Fruit fly (Drosophila melanogaster) whole organism, embryonic: ENCODE results near the gene CG9008.

Source experiments
- ATbp ChIP-seq: fragments of 200-800 bp; sonication (Bioruptor generic); optimal IDR thresholded peaks from 2 replicates; lab custom pipeline; 2017; ENCODE audit warnings: missing biosample characterization, mild to moderate bottlenecking, missing genetic modification characterization, missing genetic modification reagents
- CG10267 ChIP-seq: fragments of 200-800 bp; sonication (Bioruptor generic); optimal IDR thresholded peaks from 2 replicates; lab custom pipeline; 2018; ENCODE audit warnings: missing biosample characterization, mild to moderate bottlenecking, missing genetic modification characterization, moderate library complexity
- CG10543 ChIP-seq: fragments of 200-800 bp; sonication (Bioruptor generic); optimal IDR thresholded peaks from 3 replicates; lab custom pipeline; 2017; ENCODE audit warnings: missing biosample characterization, mild to moderate bottlenecking, missing genetic modification characterization, moderate library complexity
- CG10959 ChIP-seq: fragments of 200-800 bp; sonication (Bioruptor generic); IDR thresholded peaks from 2 replicates; pipeline ENCODE4 v1.3.6; 2022; ENCODE audit warnings: missing biosample characterization, missing genetic modification characterization
- CG10979 ChIP-seq: fragments of 200-800 bp; sonication (Bioruptor generic); optimal IDR thresholded peaks from 2 replicates; lab custom pipeline; 2018; ENCODE audit warnings: missing biosample characterization, mild to moderate bottlenecking, missing genetic modification characterization, moderate library complexity
- CG12155 ChIP-seq: fragments of 200-800 bp; sonication (Bioruptor generic); optimal IDR thresholded peaks from 3 replicates; lab custom pipeline; 2016; ENCODE audit warnings: missing biosample characterization, missing genetic modification characterization
- CG14441 ChIP-seq: fragments of 200-800 bp; sonication (Bioruptor generic); IDR thresholded peaks from 2 replicates; pipeline ENCODE4 v1.3.6; 2022; ENCODE audit warnings: missing biosample characterization, missing genetic modification characterization
- CG14860 ChIP-seq: fragments of 200-800 bp; sonication (Bioruptor generic); IDR thresholded peaks from 3 replicates; pipeline ENCODE4 v1.3.6; 2022; ENCODE audit warnings: missing biosample characterization, missing genetic modification characterization; ENCODE audit not compliant: partially characterized antibody
- CG15601 ChIP-seq: fragments of 200-800 bp; sonication (Bioruptor generic); optimal IDR thresholded peaks from 3 replicates; lab custom pipeline; 2019; ENCODE audit warnings: missing biosample characterization, mild to moderate bottlenecking, missing genetic modification characterization, moderate library complexity
- CG17385 ChIP-seq: fragments of 200-800 bp; sonication (Bioruptor generic); optimal IDR thresholded peaks from 3 replicates; lab custom pipeline; 2018; ENCODE audit warnings: missing biosample characterization, mild to moderate bottlenecking, missing genetic modification characterization
- CG17802 ChIP-seq: fragments of 200-800 bp; sonication (Bioruptor generic); optimal IDR thresholded peaks from 2 replicates; lab custom pipeline; 2018; ENCODE audit warnings: missing biosample characterization, mild to moderate bottlenecking, missing genetic modification characterization, moderate library complexity
- CG2678 ChIP-seq: fragments of 200-800 bp; sonication (Bioruptor generic); optimal IDR thresholded peaks from 3 replicates; lab custom pipeline; 2019; ENCODE audit warnings: missing biosample characterization, mild to moderate bottlenecking, missing genetic modification characterization, moderate library complexity
- CG3847 ChIP-seq: fragments of 200-800 bp; sonication (Bioruptor generic); IDR thresholded peaks from 2 replicates; pipeline ENCODE4 v1.3.6; 2022; ENCODE audit warnings: missing biosample characterization, missing genetic modification characterization
- CG43689 ChIP-seq: fragments of 200-800 bp; sonication (Bioruptor generic); IDR thresholded peaks from 2 replicates; pipeline ENCODE4 v1.3.6; 2022; ENCODE audit warnings: missing biosample characterization, missing genetic modification characterization
- CG6791 ChIP-seq: fragments of 200-800 bp; sonication (Bioruptor generic); IDR thresholded peaks from 3 replicates; pipeline ENCODE4 v1.3.6; 2022; ENCODE audit warnings: missing biosample characterization, missing genetic modification characterization; ENCODE audit not compliant: partially characterized antibody
- CG7745 ChIP-seq: fragments of 200-800 bp; sonication (Bioruptor generic); optimal IDR thresholded peaks from 2 replicates; lab custom pipeline; 2018; ENCODE audit warnings: missing biosample characterization, mild to moderate bottlenecking, missing genetic modification characterization, moderate library complexity
- CG9797 ChIP-seq: fragments of 200-800 bp; sonication (Bioruptor generic); optimal IDR thresholded peaks from 3 replicates; lab custom pipeline; 2018; ENCODE audit warnings: missing biosample characterization, mild to moderate bottlenecking, missing genetic modification characterization
- CTCF ChIP-seq: fragments of 200-800 bp; sonication (Bioruptor generic); optimal IDR thresholded peaks from 2 replicates; lab custom pipeline; 2017; ENCODE audit warnings: missing biosample characterization, mild to moderate bottlenecking, missing genetic modification characterization, moderate library complexity
- CoRest ChIP-seq: fragments of 200-800 bp; sonication (Bioruptor generic); optimal IDR thresholded peaks from 3 replicates; lab custom pipeline; 2018; ENCODE audit warnings: missing biosample characterization, mild to moderate bottlenecking, missing genetic modification characterization, moderate library complexity
- Doc3 ChIP-seq: fragments of 200-800 bp; sonication (Bioruptor generic); IDR thresholded peaks from 3 replicates; pipeline ENCODE4 v1.3.6; 2022; ENCODE audit warnings: missing biosample characterization, missing genetic modification characterization; ENCODE audit not compliant: partially characterized antibody
- Fer2 ChIP-seq: fragments of 200-800 bp; sonication (Bioruptor generic); optimal IDR thresholded peaks from 2 replicates; lab custom pipeline; 2018; ENCODE audit warnings: missing biosample characterization, mild to moderate bottlenecking, missing genetic modification characterization, moderate library complexity
- Fer3 ChIP-seq: fragments of 200-800 bp; sonication (Bioruptor generic); optimal IDR thresholded peaks from 2 replicates; lab custom pipeline; 2018; ENCODE audit warnings: missing biosample characterization, mild to moderate bottlenecking, missing genetic modification characterization, moderate library complexity
- YL-1 ChIP-seq: fragments of 200-800 bp; sonication (Bioruptor generic); optimal IDR thresholded peaks from 3 replicates; lab custom pipeline; 2017; ENCODE audit warnings: missing biosample characterization, mild to moderate bottlenecking, missing genetic modification characterization
- ash1 ChIP-seq: fragments of 200-800 bp; sonication (Bioruptor generic); optimal IDR thresholded peaks from 2 replicates; lab custom pipeline; 2018; ENCODE audit warnings: missing biosample characterization, mild to moderate bottlenecking, missing genetic modification characterization
- bbx ChIP-seq: fragments of 200-800 bp; sonication (Bioruptor generic); IDR thresholded peaks from 2 replicates; pipeline ENCODE4 v1.3.6; 2022; ENCODE audit warnings: missing biosample characterization, missing genetic modification characterization; ENCODE audit not compliant: partially characterized antibody
- bsh ChIP-seq, 2 experiments: fragments of 200-800 bp; sonication (Bioruptor generic); optimal IDR thresholded peaks; 2 replicates each; lab custom pipeline; 2017 to 2018; ENCODE audit warnings: mild to moderate bottlenecking in 2 of 2, missing biosample characterization in 2 of 2, missing genetic modification characterization in 2 of 2, moderate library complexity in 1 of 2
- chinmo ChIP-seq: fragments of 200-800 bp; sonication (Bioruptor generic); IDR thresholded peaks from 4 replicates; pipeline ENCODE4 v1.3.6; 2022; ENCODE audit warnings: missing biosample characterization, missing genetic modification characterization; ENCODE audit not compliant: partially characterized antibody
- dan ChIP-seq: fragments of 200-800 bp; sonication (Bioruptor generic); IDR thresholded peaks from 2 replicates; pipeline ENCODE4 v1.3.6; 2022; ENCODE audit warnings: missing biosample characterization, missing genetic modification characterization
- ewg ChIP-seq: fragments of 200-800 bp; sonication (Bioruptor generic); optimal IDR thresholded peaks from 3 replicates; lab custom pipeline; 2017; ENCODE audit warnings: mild to moderate bottlenecking, missing biosample characterization, missing genetic modification reagents, missing genetic modification characterization
- gsb ChIP-seq: fragments of 200-800 bp; sonication (Bioruptor generic); IDR thresholded peaks from 2 replicates; pipeline ENCODE4 v1.3.6; 2022; ENCODE audit warnings: missing biosample characterization, missing genetic modification characterization
- kah ChIP-seq: fragments of 200-800 bp; sonication (Bioruptor generic); optimal IDR thresholded peaks from 2 replicates; lab custom pipeline; 2018; ENCODE audit warnings: missing biosample characterization, mild to moderate bottlenecking, missing genetic modification characterization
- klu ChIP-seq: fragments of 200-800 bp; sonication (Bioruptor generic); IDR thresholded peaks from 2 replicates; pipeline ENCODE4 v1.3.6; 2022; ENCODE audit warnings: missing biosample characterization, missing genetic modification characterization
- lab ChIP-seq: fragments of 200-800 bp; sonication (Bioruptor generic); optimal IDR thresholded peaks from 3 replicates; lab custom pipeline; 2017; ENCODE audit warnings: missing biosample characterization, missing genetic modification characterization, mild to moderate bottlenecking, moderate library complexity, missing genetic modification reagents
- prd ChIP-seq, 3 experiments: fragments of >200 bp in 2 of 3; fragments of 200-800 bp in 1 of 3; sonication (Bioruptor generic) in 1 of 3; optimal IDR thresholded peaks in 2 of 3; IDR thresholded peaks in 1 of 3; 2 replicates in 2 of 3; 3 replicates in 1 of 3; pipeline versions ENCODE4 v1.3.6 to Lab custom; 2017 to 2022; ENCODE audit warnings: missing biosample characterization in 1 of 3, missing genetic modification characterization in 1 of 3
- pzg ChIP-seq: fragments of 200-800 bp; sonication (Bioruptor generic); optimal IDR thresholded peaks from 3 replicates; lab custom pipeline; 2018; ENCODE audit warnings: missing biosample characterization, mild to moderate bottlenecking, missing genetic modification characterization, moderate library complexity
- slp2 ChIP-seq: fragments of 200-800 bp; sonication (Bioruptor generic); optimal IDR thresholded peaks from 2 replicates; lab custom pipeline; 2016; ENCODE audit warnings: missing biosample characterization, missing genetic modification characterization
- trem ChIP-seq: fragments of 200-800 bp; optimal IDR thresholded peaks from 3 replicates; lab custom pipeline; 2019; ENCODE audit warnings: missing biosample characterization, mild to moderate bottlenecking, missing genetic modification characterization, moderate library complexity
- vvl ChIP-seq: fragments of 200-800 bp; sonication (Bioruptor generic); IDR thresholded peaks from 2 replicates; pipeline ENCODE4 v1.3.6; 2022; ENCODE audit warnings: missing biosample characterization, missing genetic modification characterization

Gene CG9008

dm6 chr2L:13770884-13771283, 9.1 kb downstream of the CG9008 start (continued):
- peak; percentile 97 for TF ChIP-seq CG17385
- no peak for TF ChIP-seq CG12155 (GFP tag; lab: Kevin White, UChicago)
- TF ChIP-seq YL-1 (GFP tag; lab: Kevin White, UChicago), result peak; percentile 75
- no peak for TF ChIP-seq vvl (GFP tag; lab: Robert Waterston, UW)
- no peak for TF ChIP-seq CG17802
- TF ChIP-seq lab (GFP tag; lab: Kevin White, UChicago), result no peak
- no peak for TF ChIP-seq CG10959 (GFP tag; lab: Robert Waterston, UW)
- TF ChIP-seq bbx (GFP tag; lab: Robert Waterston, UW), result peak; percentile 70; the same call in 1 of the 2 replicates
- peak; percentile 51; the same call in 2 of the 3 replicates for TF ChIP-seq CG14860
- TF ChIP-seq CG10543 (GFP tag; lab: Kevin White, UChicago), result no peak
- no peak for TF ChIP-seq ATbp (GFP tag; lab: Kevin White, UChicago)
- no peak for TF ChIP-seq CG7745 (tag; lab: Kevin White, UChicago)
- peak; percentile 1 for TF ChIP-seq CG15601
- no peak for TF ChIP-seq bsh (GFP tag; optimal IDR thresholded peaks at IDR 0.05; lab: Kevin White, UChicago)
- no peak for TF ChIP-seq Fer3 (tag; lab: Kevin White, UChicago)
- no peak for TF ChIP-seq dan (GFP tag; lab: Robert Waterston, UW)
- TF ChIP-seq Doc3, result peak; percentile 60
- peak; percentile 60 for TF ChIP-seq CG10267
- TF ChIP-seq slp2 (GFP tag; lab: Kevin White, UChicago), result no peak
- TF ChIP-seq trem (tag; lab: Kevin White, UChicago), result peak; percentile 34
- peak; percentile 69 for TF ChIP-seq pzg
- TF ChIP-seq, all 482 proteins: peak for 53

- TF ChIP-seq CG2678 (tag; lab: Kevin White, UChicago), result no peak
- no peak for TF ChIP-seq Fer2 (tag; lab: Kevin White, UChicago)
- peak; percentile 73 for TF ChIP-seq CG10979 (tag; lab: Kevin White, UChicago)
- TF ChIP-seq CG3847 (GFP tag; lab: Robert Waterston, UW), result no peak
- no peak for TF ChIP-seq CG14441 (GFP tag; lab: Robert Waterston, UW)
- TF ChIP-seq ewg, result no peak
- no peak for TF ChIP-seq ash1 (GFP tag; lab: Kevin White, UChicago)
- TF ChIP-seq prd (optimal IDR thresholded peaks at IDR 0.05; lab: Kevin White, UChicago), result no peak
- TF ChIP-seq prd (GFP tag; IDR thresholded peaks at IDR 0.05; lab: Robert Waterston, UW), result no peak
- TF ChIP-seq CTCF (GFP tag; lab: Kevin White, UChicago), result peak; percentile 67
- no peak for TF ChIP-seq klu
- no peak for TF ChIP-seq kah (GFP tag; lab: Kevin White, UChicago)
- TF ChIP-seq chinmo (GFP tag; lab: Robert Waterston, UW), result no peak
- no peak for TF ChIP-seq gsb
- TF ChIP-seq CG6791 (GFP tag; lab: Robert Waterston, UW), result no peak
- TF ChIP-seq CoRest (tag; lab: Kevin White, UChicago), result no peak
Measured at dm6 chr2L:13763144-13763543, 16.8 kb downstream of the CG9008 start.

- no peak for TF ChIP-seq CG9797 (GFP tag; lab: Kevin White, UChicago)
- no peak for TF ChIP-seq CG43689
Measured at dm6 chr2L:13746652-13747051, 33.3 kb downstream of the CG9008 start, which contains the start of gene TM9SF4. Gene TM9SF4 (plus strand): TSS chr2L:13746952.
